Worm (Caenorhabditis elegans): ENCODE measurements around the gene pat-3.
"Not testable (repeated sequence)": the region's sequence is repeated elsewhere in the genome, so short reads cannot be mapped to it uniquely, and the experiment has no call there.

DNA sequence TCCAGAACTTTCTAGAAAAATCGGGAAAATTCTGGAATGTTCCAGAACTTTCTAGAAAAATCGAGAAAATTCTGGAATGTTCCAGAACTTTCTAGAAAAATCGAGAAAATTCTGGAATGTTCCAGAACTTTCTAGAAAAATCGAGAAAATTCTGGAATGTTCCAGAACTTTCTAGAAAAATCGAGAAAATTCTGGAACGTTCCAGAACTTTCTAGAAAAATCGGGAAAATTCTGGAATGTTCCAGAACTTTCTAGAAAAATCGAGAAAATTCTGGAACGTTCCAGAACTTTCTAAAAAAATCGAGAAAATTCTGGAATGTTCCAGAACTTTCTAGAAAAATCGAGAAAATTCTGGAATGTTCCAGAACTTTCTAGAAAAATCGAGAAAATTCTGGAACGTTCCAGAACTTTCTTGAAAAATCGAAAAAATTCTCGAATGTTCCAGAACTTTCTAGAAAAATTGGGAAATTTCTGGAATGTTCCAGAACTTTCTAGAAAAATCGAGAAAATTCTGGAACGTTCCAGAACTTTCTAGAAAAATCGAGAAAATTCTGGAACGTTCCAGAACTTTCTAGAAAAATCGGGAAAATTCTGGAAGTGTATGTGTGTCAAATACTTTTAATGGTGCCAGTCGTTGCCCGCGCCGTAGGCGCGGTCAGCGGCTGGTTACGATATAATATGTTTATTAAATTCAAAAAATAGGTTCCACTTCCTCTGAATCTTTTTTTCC lies 16.7 kb downstream of the pat-3 start:
- TF ChIP-seq flt-1 (GFP tag; IDR thresholded peaks at IDR 0.05) (peak; percentile 85), ref-1 (GFP tag; conservative IDR thresholded peaks at IDR 0.05) (peak; percentile 40; the same call in 1 of the 2 replicates)
- TF ChIP-seq ztf-23 (GFP tag; IDR thresholded peaks at IDR 0.05); ztf-29 (GFP tag; IDR thresholded peaks at IDR 0.05); tab-1 (GFP tag; IDR thresholded peaks at IDR 0.05); med-1 (GFP tag; optimal IDR thresholded peaks at IDR 0.05; ENCODE audit: insufficient read depth); cog-1 (tag; optimal IDR thresholded peaks at IDR 0.05): not testable (repeated sequence)

All from whole organism, midembryonic.